Fruit fly (Drosophila melanogaster): ENCODE results near the gene Prosbeta7.

Gene Prosbeta7

dm6 chr3R:5319059-5319785 lies 38.9 kb downstream of the Prosbeta7 start (continued):
- TF ChIP-seq CG4854 (GFP tag; optimal IDR thresholded peaks at IDR 0.05), result peak; percentile 22
- TF ChIP-seq sug (tag; optimal IDR thresholded peaks at IDR 0.05), result no peak
- TF ChIP-seq CG12236 (GFP tag; optimal IDR thresholded peaks at IDR 0.05), result peak; percentile 54
- peak; percentile 71 for TF ChIP-seq odd (GFP tag; optimal IDR thresholded peaks at IDR 0.05)
- no peak for TF ChIP-seq corto (GFP tag; optimal IDR thresholded peaks at IDR 0.05)
- TF ChIP-seq Dip2 (GFP tag; IDR thresholded peaks at IDR 0.05), result no peak
- no peak for TF ChIP-seq rib (GFP tag; IDR thresholded peaks at IDR 0.05)
- no peak for TF ChIP-seq Ravus (GFP tag; IDR thresholded peaks at IDR 0.05)
- TF ChIP-seq Atf-2 (GFP tag; optimal IDR thresholded peaks at IDR 0.05), result no peak
- no peak for TF ChIP-seq slp2 (GFP tag; optimal IDR thresholded peaks at IDR 0.05)
- TF ChIP-seq CG7786 (GFP tag; optimal IDR thresholded peaks at IDR 0.05), result no peak
- no peak for TF ChIP-seq CG16779 (GFP tag; IDR thresholded peaks at IDR 0.05)
- 0 out of 3 replicates have a peak, but pooled peaks have one; percentile 29 for TF ChIP-seq ken (GFP tag; IDR thresholded peaks at IDR 0.05)
- no peak for TF ChIP-seq ranshi (GFP tag; IDR thresholded peaks at IDR 0.05)
- TF ChIP-seq lbe (GFP tag; optimal IDR thresholded peaks at IDR 0.05), result peak; percentile 67
- peak; percentile 28 for TF ChIP-seq en (GFP tag; optimal IDR thresholded peaks at IDR 0.05)
- peak; percentile 40 for TF ChIP-seq kni (GFP tag; optimal IDR thresholded peaks at IDR 0.05)
- TF ChIP-seq CG6175 (GFP tag; IDR thresholded peaks at IDR 0.05), result no peak
- peak; percentile 13 for TF ChIP-seq CG18476 (GFP tag; optimal IDR thresholded peaks at IDR 0.05)
- peak; percentile 30 for TF ChIP-seq trem (tag; optimal IDR thresholded peaks at IDR 0.05)
- no peak for TF ChIP-seq CG8944 (GFP tag; optimal IDR thresholded peaks at IDR 0.05)
- no peak for TF ChIP-seq CG9817 (tag; optimal IDR thresholded peaks at IDR 0.05)
- no peak for TF ChIP-seq CG4617 (GFP tag; optimal IDR thresholded peaks at IDR 0.05; ENCODE audit: borderline replicate concordance)
- TF ChIP-seq dpn (GFP tag; optimal IDR thresholded peaks at IDR 0.05), result no peak
- TF ChIP-seq ac (GFP tag; optimal IDR thresholded peaks at IDR 0.05), result peak; percentile 74
- TF ChIP-seq sqz (GFP tag; optimal IDR thresholded peaks at IDR 0.05), result peak; percentile 82
- TF ChIP-seq row (GFP tag; IDR thresholded peaks at IDR 0.05), result no peak
- peak; percentile 3 for TF ChIP-seq CG12219 (GFP tag; optimal IDR thresholded peaks at IDR 0.05)
- TF ChIP-seq CG31365 (tag; optimal IDR thresholded peaks at IDR 0.05), result no peak
- TF ChIP-seq tx (GFP tag; optimal IDR thresholded peaks at IDR 0.05), result peak; percentile 17
- TF ChIP-seq hkb (optimal IDR thresholded peaks at IDR 0.05), result no peak
- peak; percentile 13; the same call in 1 of the 2 replicates for TF ChIP-seq hkb (GFP tag; IDR thresholded peaks at IDR 0.05)
- TF ChIP-seq Tbp (GFP tag; optimal IDR thresholded peaks at IDR 0.05), result no peak
- peak; percentile 18 for TF ChIP-seq CG12071 (GFP tag; optimal IDR thresholded peaks at IDR 0.05)
- TF ChIP-seq Fer2 (tag; optimal IDR thresholded peaks at IDR 0.05), result no peak
- TF ChIP-seq CG17359 (tag; optimal IDR thresholded peaks at IDR 0.05), result peak; percentile 33
- no peak for TF ChIP-seq CG10654 (GFP tag; optimal IDR thresholded peaks at IDR 0.05)
- TF ChIP-seq Deaf1 (tag; optimal IDR thresholded peaks at IDR 0.05), result no peak
- TF ChIP-seq Hr78 (GFP tag; optimal IDR thresholded peaks at IDR 0.05), result no peak
- TF ChIP-seq CG10462 (GFP tag; optimal IDR thresholded peaks at IDR 0.05), result peak; percentile 27
- no peak for TF ChIP-seq h (optimal IDR thresholded peaks at IDR 0.05)
- TF ChIP-seq gsb-n (tag; optimal IDR thresholded peaks at IDR 0.05), result peak; percentile 53
- peak; percentile 84 for TF ChIP-seq Kr (GFP tag; optimal IDR thresholded peaks at IDR 0.05)
- TF ChIP-seq fd64A (GFP tag; optimal IDR thresholded peaks at IDR 0.05), result peak; percentile 54
- no peak for TF ChIP-seq CG13424 (tag; optimal IDR thresholded peaks at IDR 0.05)
- TF ChIP-seq chn (GFP tag; optimal IDR thresholded peaks at IDR 0.05), result no peak
- peak; percentile 33 for TF ChIP-seq CG15011 (GFP tag; optimal IDR thresholded peaks at IDR 0.05)
- no peak for TF ChIP-seq CG16815 (GFP tag; optimal IDR thresholded peaks at IDR 0.05)
- TF ChIP-seq CG3281 (GFP tag; optimal IDR thresholded peaks at IDR 0.05), result peak; percentile 14
- TF ChIP-seq Nf-YC (tag; optimal IDR thresholded peaks at IDR 0.05), result no peak
- TF ChIP-seq ase (GFP tag; IDR thresholded peaks at IDR 0.05), result no peak
